Fruit fly (Drosophila melanogaster): ENCODE data around the gene Spase22-23.

DNA sequence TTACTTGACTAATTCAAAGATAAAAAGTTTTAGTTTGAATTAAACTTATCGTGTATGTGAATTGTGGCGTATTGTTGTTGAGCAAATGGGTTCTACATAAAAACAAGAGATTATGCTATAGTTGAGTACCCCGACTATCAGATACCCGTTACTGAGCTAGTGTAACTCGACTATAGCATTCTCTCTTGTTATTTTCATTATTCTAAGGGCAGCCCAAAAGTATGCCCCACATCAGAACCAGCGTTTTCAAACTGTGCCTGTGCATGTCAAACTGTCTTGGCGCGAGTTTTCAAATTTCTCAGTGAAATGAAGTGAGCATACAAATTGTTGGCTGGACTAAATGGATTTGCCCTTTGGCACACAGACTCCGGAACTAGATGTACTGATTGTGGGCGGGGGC, 49.5 kb upstream of the Spase22-23 start, which contains the start of gene shps:
- no peak for TF ChIP-seq Dll (optimal IDR thresholded peaks at IDR 0.05)
- no peak for TF ChIP-seq usp (GFP tag; optimal IDR thresholded peaks at IDR 0.05)
- TF ChIP-seq EcR (GFP tag; optimal IDR thresholded peaks at IDR 0.05), result no peak
- TF ChIP-seq CG8478 (optimal IDR thresholded peaks at IDR 0.05), result no peak
- no peak for TF ChIP-seq psq (optimal IDR thresholded peaks at IDR 0.05)
